Fruit fly (Drosophila melanogaster): ENCODE results near the gene Srp54.

Srp54 gene

dm6 chr2L:9894871-9895364, 17.8 kb upstream of the Srp54 start, which contains the start of gene Bka (continued):
- TF ChIP-seq hb (GFP tag; IDR thresholded peaks at IDR 0.05; ENCODE audit: partially characterized antibody), result peak; percentile 95
- TF ChIP-seq CG18599 (GFP tag; optimal IDR thresholded peaks at IDR 0.05), result peak; percentile 63
- TF ChIP-seq sr (GFP tag; IDR thresholded peaks at IDR 0.05), result no peak
- TF ChIP-seq CG33213 (GFP tag; optimal IDR thresholded peaks at IDR 0.05), result peak; percentile 20
- no peak for TF ChIP-seq H2.0 (GFP tag; IDR thresholded peaks at IDR 0.05)
- peak; percentile 63 to 94 for TF ChIP-seq crp (GFP tag; optimal IDR thresholded peaks at IDR 0.05)
- no peak for TF ChIP-seq lmd (GFP tag; IDR thresholded peaks at IDR 0.05)
- TF ChIP-seq CG34224 (GFP tag; IDR thresholded peaks at IDR 0.05; ENCODE audit: partially characterized antibody), result peak; percentile 99
- TF ChIP-seq HLH4C (GFP tag; IDR thresholded peaks at IDR 0.05; ENCODE audit: partially characterized antibody), result peak; percentile 95
- TF ChIP-seq org-1 (GFP tag; optimal IDR thresholded peaks at IDR 0.05), result peak; percentile 8
- TF ChIP-seq Oaz (GFP tag; IDR thresholded peaks at IDR 0.05), result no peak
- TF ChIP-seq mam (GFP tag; optimal IDR thresholded peaks at IDR 0.05), result no peak
- peak; percentile 100 for TF ChIP-seq phol (tag; optimal IDR thresholded peaks at IDR 0.05)
- peak; percentile 75 for TF ChIP-seq CG10147 (GFP tag; optimal IDR thresholded peaks at IDR 0.05)
- peak; percentile 69 for TF ChIP-seq gcm (GFP tag; optimal IDR thresholded peaks at IDR 0.05)
- TF ChIP-seq Dad (GFP tag; optimal IDR thresholded peaks at IDR 0.05), result peak; percentile 25
- TF ChIP-seq ara (GFP tag; IDR thresholded peaks at IDR 0.05), result no peak
- TF ChIP-seq Gsc (GFP tag; IDR thresholded peaks at IDR 0.05), result no peak
- peak; percentile 62 for TF ChIP-seq CG32532 (GFP tag; IDR thresholded peaks at IDR 0.05)
- peak; percentile 92 for TF ChIP-seq trem (tag; optimal IDR thresholded peaks at IDR 0.05)
- TF ChIP-seq CG15073 (GFP tag; optimal IDR thresholded peaks at IDR 0.05), result no peak
- peak; percentile 91 for TF ChIP-seq CG14710 (tag; optimal IDR thresholded peaks at IDR 0.05)
- TF ChIP-seq CG10366 (GFP tag; IDR thresholded peaks at IDR 0.05), result no peak
- TF ChIP-seq CG17186 (GFP tag; optimal IDR thresholded peaks at IDR 0.05), result peak; percentile 67
- TF ChIP-seq Hsf (GFP tag; optimal IDR thresholded peaks at IDR 0.05), result peak; percentile 17
- no peak for TF ChIP-seq CG11247 (GFP tag; IDR thresholded peaks at IDR 0.05)
- peak; percentile 51 for TF ChIP-seq kni (GFP tag; optimal IDR thresholded peaks at IDR 0.05)
- TF ChIP-seq Atf-2 (GFP tag; optimal IDR thresholded peaks at IDR 0.05), result no peak
- TF ChIP-seq sna (GFP tag; IDR thresholded peaks at IDR 0.05; ENCODE audit: partially characterized antibody), result peak; percentile 99
- peak; percentile 93 for TF ChIP-seq Med (GFP tag)
- TF ChIP-seq E2f2 (GFP tag; IDR thresholded peaks at IDR 0.05), result peak; percentile 79
- peak; percentile 98 for TF ChIP-seq vnd (GFP tag; IDR thresholded peaks at IDR 0.05; ENCODE audit: partially characterized antibody)
- peak; percentile 26 for TF ChIP-seq CG30403 (GFP tag; optimal IDR thresholded peaks at IDR 0.05)
- TF ChIP-seq Dll (GFP tag; IDR thresholded peaks at IDR 0.05; ENCODE audit: partially characterized antibody), result peak; percentile 100
- TF ChIP-seq Adf1 (GFP tag; IDR thresholded peaks at IDR 0.05), result peak; percentile 10; the same call in 1 of the 2 replicates
- no peak for TF ChIP-seq Mes4 (GFP tag; optimal IDR thresholded peaks at IDR 0.05)
- TF ChIP-seq NfI (GFP tag; optimal IDR thresholded peaks at IDR 0.05), result peak; percentile 68
- TF ChIP-seq so (GFP tag; IDR thresholded peaks at IDR 0.05), result no peak
- TF ChIP-seq C15 (GFP tag; IDR thresholded peaks at IDR 0.05), result no peak
- TF ChIP-seq BtbVII (GFP tag; optimal IDR thresholded peaks at IDR 0.05), result peak; percentile 48
- peak; percentile 83 for TF ChIP-seq CG30020 (tag; optimal IDR thresholded peaks at IDR 0.05)
- peak; percentile 94 for TF ChIP-seq nerfin-2 (GFP tag; IDR thresholded peaks at IDR 0.05; ENCODE audit: partially characterized antibody)
- TF ChIP-seq Ets97D (GFP tag; optimal IDR thresholded peaks at IDR 0.05), result peak; percentile 95
- no peak for TF ChIP-seq sc (optimal IDR thresholded peaks at IDR 0.05)
- peak; percentile 43 for TF ChIP-seq sc (GFP tag; optimal IDR thresholded peaks at IDR 0.05)
- peak; percentile 51 for TF ChIP-seq CG7928 (GFP tag; optimal IDR thresholded peaks at IDR 0.05)
- no peak for TF ChIP-seq Fer2 (tag; optimal IDR thresholded peaks at IDR 0.05)
- peak; percentile 49 for TF ChIP-seq CG12155 (GFP tag; optimal IDR thresholded peaks at IDR 0.05)
- no peak for TF ChIP-seq maf-S (GFP tag; optimal IDR thresholded peaks at IDR 0.05)
- TF ChIP-seq CG15269 (tag; optimal IDR thresholded peaks at IDR 0.05), result peak; percentile 24

Data from whole organism, embryonic.